Fruit fly (Drosophila melanogaster) whole organism, larva: ENCODE results near the gene CycA.

Experiments
- noc ChIP-seq: fragments of 200-800 bp; sonication (Bioruptor generic); optimal IDR thresholded peaks from 3 replicates; lab custom pipeline; 2019; ENCODE audit warnings: missing biosample characterization, mild to moderate bottlenecking, missing genetic modification characterization, moderate library complexity

Gene CycA

DNA sequence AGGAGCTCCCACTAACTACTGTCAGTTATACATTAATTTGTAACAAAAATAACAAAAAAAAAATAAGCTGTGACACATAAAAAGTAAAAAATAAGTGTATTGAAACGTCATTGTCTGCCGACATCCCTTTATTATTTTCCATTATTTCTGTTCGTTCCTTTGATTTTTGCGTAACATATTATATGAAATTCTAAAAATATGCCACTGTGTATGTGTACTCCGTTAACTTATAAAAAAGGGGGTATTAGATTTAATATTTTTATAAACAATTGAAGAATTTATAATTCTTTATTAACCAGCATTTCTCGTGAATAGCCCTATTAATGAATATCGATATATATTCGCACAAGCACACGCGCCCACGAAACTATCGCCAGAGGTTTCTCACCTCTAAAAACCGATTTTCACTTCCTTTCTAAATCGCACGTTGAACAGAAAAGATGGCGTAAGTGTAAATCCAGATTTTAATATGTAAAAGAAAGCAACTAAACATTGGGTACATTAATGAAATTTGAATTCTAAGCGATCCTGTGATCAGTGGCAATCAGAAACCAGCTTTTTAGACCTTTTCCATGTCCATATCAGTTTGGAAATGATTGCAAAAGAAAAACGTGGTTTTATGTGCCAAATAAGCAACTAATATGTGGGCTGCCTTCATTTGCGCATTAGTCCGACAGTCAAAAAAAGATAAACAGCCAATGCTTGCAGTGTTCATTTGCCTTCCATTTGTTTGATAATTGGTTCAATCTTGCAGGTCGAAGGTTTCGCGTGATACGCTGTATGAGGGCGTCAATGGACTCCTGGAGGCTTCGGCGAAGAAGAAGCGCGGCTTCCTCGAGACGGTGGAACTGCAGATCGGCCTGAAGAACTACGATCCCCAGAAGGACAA lies 10.7 kb downstream of the CycA start, which contains the start of gene RpL10Ab:
Gene RpL10Ab (plus strand): TSS at position 406 of the 889 bp plus-strand sequence.
- no peak for TF ChIP-seq noc

DNA sequence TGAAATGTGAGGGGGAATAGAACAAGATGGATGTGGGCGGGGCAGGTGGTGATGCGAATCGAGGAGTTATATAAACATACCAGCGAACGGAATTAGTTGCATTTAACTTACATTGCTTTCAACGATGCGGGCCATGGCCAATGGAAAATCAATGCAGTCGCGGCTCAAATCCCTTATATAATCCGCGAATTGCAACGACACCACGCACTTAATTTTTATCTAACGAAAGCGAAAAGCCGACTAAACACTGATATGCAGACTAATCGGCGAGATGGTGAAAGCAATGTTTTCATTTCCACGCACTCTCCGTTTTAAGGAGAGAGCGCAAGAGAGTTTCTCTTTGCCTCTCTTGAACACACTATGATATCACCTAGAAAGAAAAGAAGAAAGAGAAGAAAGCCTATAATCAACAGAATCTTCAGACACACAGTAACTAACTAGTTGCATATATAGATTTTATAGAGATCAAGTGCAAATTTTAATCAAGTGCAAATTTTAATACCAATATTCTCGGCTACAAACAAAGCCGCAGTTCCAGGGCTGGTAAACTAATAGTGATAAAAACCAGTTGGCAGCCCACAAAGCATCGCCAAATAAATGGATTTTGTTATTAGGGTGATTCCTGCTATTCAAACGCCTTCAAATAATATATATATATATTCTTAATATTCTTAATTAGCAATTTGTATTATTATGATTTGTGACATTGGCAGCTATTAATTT lies 11.5 kb downstream of the CycA start, which contains the start of the genes CG11597 and CG5946:
Gene CG11597 (minus strand): TSS at position 553 of the 723 bp plus-strand sequence.
Gene CG5946 (minus strand): TSS at position 553 of the 723 bp plus-strand sequence.
- TF ChIP-seq noc: no peak

- TF ChIP-seq noc: peak; percentile 55
Measured at dm6 chr3L:11819639-11820456, 13.5 kb downstream of the CycA start.

DNA sequence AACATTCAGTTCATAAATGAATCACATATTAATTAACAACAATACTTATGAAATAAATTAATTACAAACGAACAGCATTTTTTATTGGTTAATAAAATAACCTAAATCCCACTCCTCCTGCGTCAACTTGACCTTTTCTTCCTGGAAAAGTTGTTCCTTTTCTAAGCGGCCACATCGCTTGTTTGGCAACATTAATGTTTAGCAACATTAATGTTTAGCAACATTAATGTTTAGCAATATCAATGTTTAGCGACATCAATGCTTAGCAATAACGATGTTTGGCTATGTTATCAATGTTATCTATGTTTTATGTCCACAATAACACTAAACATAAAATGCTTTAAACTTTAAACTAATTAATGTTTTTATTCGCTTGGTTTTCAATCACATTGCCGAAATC lies 16.7 kb downstream of the CycA start:
- TF ChIP-seq noc: no peak

DNA sequence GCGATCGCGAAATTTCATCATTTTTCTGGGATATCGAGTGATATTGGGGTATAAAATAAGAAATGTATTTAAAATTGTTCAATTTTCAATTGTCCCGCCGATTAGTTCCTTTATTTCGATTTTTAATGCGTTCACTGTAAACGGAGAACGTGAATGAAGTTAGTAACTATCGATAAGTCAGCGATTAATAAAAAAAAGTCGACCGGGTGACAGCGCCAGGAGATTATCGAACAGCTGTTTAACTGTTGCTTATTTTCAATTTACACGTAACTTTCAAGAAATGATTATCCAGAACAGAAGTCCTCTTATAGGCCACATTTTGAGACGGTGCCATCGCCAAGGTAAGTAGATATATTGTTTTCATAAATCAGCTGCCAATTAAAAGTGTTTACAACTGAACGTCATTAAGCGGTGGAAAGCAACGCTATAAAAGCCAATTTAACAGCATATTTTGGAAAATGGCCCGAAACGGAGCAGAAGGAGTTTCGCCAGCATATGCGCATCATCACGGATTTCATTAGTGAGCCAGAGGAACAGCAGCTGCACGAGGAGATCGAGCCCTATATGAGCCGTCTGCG lies 18.1 kb downstream of the CycA start, which contains the start of gene CG14130:
Gene CG14130 (plus strand): TSS at position 225 of the 578 bp plus-strand sequence.
- no peak for TF ChIP-seq noc

DNA sequence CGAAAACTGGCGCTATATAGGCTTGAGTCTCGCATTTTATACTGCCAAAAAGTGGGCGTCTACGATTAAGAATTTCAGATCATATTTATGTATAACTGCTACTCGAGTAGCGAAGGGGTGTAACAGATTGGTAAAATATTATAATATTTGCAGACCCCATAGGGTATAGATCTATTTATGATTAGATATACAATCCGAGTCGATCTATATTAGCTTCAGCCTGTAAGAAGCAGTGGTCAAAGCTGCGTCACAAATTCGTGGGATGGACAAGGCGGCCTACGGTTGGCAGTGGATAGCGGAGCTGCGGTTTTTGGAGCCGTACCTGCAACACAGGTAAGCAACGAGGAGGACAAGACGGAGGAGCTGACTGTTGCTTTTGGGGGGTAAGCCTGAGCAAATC lies 18.7 kb downstream of the CycA start, which contains the start of gene Cubn2:
Gene Cubn2 (minus strand): TSS at position 101 of the 400 bp plus-strand sequence.
- TF ChIP-seq noc: no peak

DNA sequence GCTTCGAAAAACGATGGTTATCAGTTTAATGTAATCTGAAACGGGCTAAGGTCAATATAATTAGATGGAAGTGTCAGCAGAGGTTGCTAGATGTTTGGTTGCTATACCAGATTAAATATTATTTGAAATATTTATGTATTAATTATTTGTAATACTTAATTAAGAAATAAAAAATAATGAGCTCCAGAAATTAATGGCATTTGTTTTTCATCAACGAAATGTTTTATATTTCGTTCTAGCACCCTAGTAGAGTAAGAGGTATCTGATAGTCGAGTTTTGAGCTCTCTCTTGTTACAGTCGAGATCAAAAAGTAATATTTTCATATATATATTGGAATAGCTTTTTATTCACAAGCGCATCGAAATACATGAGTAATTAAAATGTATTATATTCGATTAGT lies 31.8 kb downstream of the CycA start:
- TF ChIP-seq noc: no peak

dm6 chr3L:11800761-11801160 lies 32.6 kb downstream of the CycA start, which contains the start of gene Gcat:
Gene Gcat (minus strand): TSS chr3L:11800861.
- no peak for TF ChIP-seq noc

dm6 chr3L:11795440-11795983 lies 37.9 kb downstream of the CycA start, which contains the start of gene Klp68D:
Gene Klp68D (plus strand): TSS chr3L:11795614.
- TF ChIP-seq noc: no peak

DNA sequence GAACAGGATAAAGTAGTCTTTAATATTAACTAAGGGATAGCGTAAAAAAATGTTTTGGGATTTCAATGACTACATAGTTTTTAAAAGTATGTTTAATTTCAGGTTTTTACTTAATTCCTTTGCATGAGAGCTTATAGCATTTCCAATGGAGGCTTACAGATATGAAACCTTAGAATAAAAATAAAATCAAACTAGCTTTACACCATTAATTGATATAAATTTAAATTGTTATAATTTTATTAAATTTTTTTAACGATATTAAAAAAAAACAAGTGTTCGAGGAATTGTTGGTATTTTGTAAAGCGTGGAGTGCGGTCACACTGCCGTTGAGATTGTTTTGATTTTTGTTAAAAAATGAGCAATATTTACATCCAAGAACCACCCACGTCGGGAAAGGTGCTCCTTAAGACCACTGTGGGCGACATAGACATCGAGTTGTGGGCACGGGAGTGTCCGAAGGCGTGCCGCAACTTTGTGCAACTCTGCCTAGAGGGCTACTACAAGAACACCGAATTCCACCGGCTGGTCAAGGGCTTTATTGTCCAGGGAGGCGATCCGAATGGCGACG lies 40.1 kb downstream of the CycA start, which contains the start of the genes twy and CG10907:
Gene twy (minus strand): TSS at position 51 of the 568 bp plus-strand sequence.
Gene CG10907 (plus strand): TSS at position 282 of the 568 bp plus-strand sequence.
- TF ChIP-seq noc: no peak

DNA sequence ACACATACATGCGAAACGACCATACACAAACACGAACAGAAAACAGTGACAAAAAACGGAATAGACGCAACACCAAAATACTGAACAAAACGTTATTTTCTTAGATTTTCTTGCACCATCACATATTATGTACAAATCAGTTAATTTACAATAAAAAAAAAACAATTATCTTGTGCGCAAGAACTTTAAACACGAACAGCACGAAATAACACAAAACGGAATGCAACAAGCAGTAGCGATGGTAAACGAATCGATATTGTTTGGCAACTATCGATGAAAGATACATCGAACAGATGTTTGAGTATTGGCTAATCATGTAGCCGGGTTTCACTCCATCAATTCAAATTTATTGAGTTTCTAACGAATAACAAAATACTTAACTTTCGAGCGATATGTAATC lies 43.6 kb downstream of the CycA start, which contains the start of gene Pi3K68D:
Gene Pi3K68D (minus strand): TSS at position 241 of the 400 bp plus-strand sequence.
- no peak for TF ChIP-seq noc

DNA sequence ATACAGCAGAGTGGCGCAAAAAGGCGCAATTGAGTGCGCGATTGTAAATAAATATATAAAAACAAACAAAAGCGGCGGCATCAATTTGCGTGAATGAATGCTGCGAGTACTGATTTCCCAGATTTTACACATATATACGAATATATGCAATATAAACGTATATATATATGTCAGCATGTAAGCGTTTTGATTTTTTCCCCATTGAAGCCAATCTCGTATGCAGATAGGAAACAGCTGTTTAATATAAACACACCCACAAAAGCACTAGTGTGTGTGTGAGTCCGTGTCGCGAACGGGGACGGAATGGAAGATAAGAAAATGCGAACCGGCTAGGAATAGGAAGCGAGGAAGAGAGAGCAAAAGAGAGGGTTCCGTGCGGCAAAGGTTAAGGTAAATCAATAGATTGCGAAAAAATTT lies 44.4 kb downstream of the CycA start:
- TF ChIP-seq noc: peak; percentile 29

DNA sequence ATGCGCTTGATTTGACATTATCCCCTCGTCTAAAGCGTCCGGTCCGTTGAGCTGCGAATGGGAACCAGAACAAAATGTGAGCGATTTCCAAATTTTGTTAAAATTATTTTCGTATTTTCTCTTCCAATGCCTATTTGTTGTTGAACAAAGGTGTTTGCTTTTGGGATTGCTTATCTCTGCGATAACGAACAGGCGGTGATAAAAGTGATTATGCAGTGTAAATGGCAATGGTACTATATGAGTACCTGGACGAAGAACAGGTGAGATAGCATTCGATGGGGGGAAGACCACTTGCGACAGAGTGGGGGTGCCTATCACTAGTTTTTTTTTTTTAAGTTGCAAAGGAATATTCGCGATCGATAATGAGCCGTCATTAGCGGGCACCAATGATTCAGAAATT lies 45.2 kb downstream of the CycA start:
- no peak for TF ChIP-seq noc

DNA sequence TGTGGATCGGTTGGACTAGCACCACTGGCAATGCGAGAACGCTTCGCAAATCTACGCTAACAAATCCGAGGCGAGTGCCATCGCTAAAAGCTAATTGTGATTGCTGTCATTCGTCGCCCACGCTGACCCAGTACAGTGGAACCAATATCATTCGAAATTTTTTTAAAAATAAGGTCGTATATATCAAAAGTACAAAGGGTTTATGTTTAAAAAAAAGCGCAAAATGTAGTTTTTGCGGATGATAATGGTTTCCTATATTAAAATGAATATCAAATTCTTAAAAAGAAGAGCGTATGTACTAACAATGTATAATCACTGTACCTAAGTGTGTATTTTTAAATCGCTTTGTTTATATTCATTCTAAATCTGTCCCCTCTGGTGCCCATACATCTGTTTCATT lies 48.1 kb downstream of the CycA start:
- TF ChIP-seq noc: peak; percentile 78
